Worm (Caenorhabditis elegans) whole organism, dauer: Measurements from ENCODE around the gene mec-15.
"Not testable (repeated sequence)": the region's sequence is repeated elsewhere in the genome, so short reads cannot be mapped to it uniquely, and the experiment has no call there.

Experiments used
- unc-62 ChIP-seq: sonication (generic microtip); optimal IDR thresholded peaks from 2 replicates; lab custom pipeline; 2017; ENCODE audit warnings: missing biosample characterization, missing genetic modification reagents, missing genetic modification characterization

Gene mec-15

ce11 chrII:10239595-10239994 is at the start of gene mec-15:
TSS of gene mec-15 (minus strand) at chrII:10239695.
- TF ChIP-seq unc-62 (GFP tag; lab: Kevin White, UChicago), result no peak

- no peak for TF ChIP-seq unc-62 (GFP tag; lab: Kevin White, UChicago)
Observed at ce11 chrII:10288926-10289325, 49.4 kb upstream of the mec-15 start.

- no peak for TF ChIP-seq unc-62 (GFP tag; lab: Kevin White, UChicago)
Observed at ce11 chrII:10284991-10285390, 45.5 kb upstream of the mec-15 start.

- no peak for TF ChIP-seq unc-62 (GFP tag; lab: Kevin White, UChicago)
Observed at ce11 chrII:10283145-10283544, 43.6 kb upstream of the mec-15 start.

DNA sequence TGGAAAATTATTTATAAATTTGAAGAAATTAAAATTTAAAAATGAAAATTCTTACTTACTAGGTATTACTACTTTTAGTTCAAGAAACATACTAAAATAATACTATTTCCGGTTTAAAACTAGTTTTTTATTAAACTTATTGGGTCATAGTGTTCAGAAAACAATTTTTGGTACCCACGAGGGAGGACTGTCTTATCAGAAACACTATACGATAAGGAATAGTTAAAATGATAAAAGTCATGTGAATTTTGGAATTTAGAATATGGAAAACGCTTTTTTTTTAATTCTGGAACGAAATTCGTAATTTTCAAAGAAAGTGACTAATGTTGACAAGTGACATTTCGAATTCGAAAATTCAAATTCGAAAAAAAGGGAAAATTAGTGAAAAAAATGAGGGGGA is 42.2 kb upstream of the mec-15 start:
- no peak for TF ChIP-seq unc-62 (GFP tag; lab: Kevin White, UChicago)

- no peak for TF ChIP-seq unc-62 (GFP tag; lab: Kevin White, UChicago)
Observed at ce11 chrII:10279561-10279960, 40.1 kb upstream of the mec-15 start, which contains the start of gene ZK971.1. TSS of gene ZK971.1 (minus strand) at chrII:10279661.

- TF ChIP-seq unc-62 (GFP tag; lab: Kevin White, UChicago), result no peak
Observed at ce11 chrII:10271093-10271492, 31.6 kb upstream of the mec-15 start, which contains the start of gene F54B3.4. TSS of gene F54B3.4 (minus strand) at chrII:10271193.

ce11 chrII:10270052-10270451 is 30.6 kb upstream of the mec-15 start, which contains the start of gene F54B3.2:
TSS of gene F54B3.2 (minus strand) at chrII:10270152.
- no peak for TF ChIP-seq unc-62 (GFP tag; lab: Kevin White, UChicago)

ce11 chrII:10261261-10261660 is 21.8 kb upstream of the mec-15 start:
- no peak for TF ChIP-seq unc-62 (GFP tag; lab: Kevin White, UChicago)

ce11 chrII:10252048-10252447 is 12.6 kb upstream of the mec-15 start:
- TF ChIP-seq unc-62 (GFP tag; lab: Kevin White, UChicago), result no peak

DNA sequence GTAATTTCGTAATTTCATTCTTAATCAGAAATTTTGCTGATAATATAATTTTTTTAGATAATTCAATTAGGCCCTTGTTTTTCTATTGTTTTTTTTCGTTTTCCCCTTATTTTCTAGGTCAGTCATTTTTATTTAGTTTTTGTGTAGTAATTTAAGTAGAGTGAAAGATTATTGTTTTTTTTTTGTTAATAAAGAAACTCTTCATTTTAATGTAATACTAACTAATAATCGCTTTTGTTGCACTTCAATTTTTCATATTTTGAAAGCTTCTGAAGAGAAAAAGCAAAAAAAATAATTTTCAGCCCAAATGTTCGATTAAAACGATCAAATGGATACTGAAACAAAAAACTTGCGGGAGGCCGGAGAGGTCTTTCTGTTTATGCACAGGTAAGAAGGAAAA is 11.5 kb upstream of the mec-15 start, which contains the start of gene F54B3.1:
TSS of gene F54B3.1 (plus strand) at position 301 of the 400 bp plus-strand sequence.
- no peak for TF ChIP-seq unc-62 (GFP tag; lab: Kevin White, UChicago)

- no peak for TF ChIP-seq unc-62 (GFP tag; lab: Kevin White, UChicago)
Observed at ce11 chrII:10248355-10249041, 9.0 kb upstream of the mec-15 start, which contains the start of gene atad-3. TSS of gene atad-3 (plus strand) at chrII:10248991.

DNA sequence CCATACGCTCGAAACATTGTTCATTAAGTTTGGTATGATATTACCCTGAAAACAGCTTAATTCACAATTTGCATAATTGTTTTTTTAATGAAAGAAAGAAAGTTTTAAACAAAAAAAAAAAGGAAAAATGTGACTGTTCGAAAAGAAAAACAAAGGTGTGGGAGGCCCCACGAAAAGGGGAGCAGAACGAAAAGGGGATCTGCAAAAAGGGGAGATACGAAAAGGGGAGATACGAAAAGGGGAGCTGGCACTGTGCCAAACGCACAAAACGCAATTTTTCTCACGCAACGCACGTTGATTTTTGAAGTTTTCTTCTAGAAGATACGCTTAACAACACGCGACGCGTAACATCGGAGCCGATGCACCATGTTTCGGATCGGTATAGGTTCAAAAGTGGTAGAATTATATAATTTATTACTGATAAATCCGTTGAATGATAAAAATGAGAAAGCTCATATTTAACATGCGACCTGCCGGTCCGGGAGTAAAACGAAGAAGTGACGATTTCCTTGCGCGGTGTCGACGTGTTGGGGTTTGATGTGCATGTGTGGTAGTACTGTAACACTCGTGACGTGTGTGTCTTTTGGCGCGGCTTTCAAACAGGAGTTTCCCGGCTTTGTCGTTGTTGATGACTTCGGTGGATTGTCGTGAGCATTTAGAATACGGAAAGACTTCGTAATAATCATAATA is 8.2 kb upstream of the mec-15 start, which contains the start of gene nrde-2:
TSS of gene nrde-2 (minus strand) at position 45 of the 690 bp plus-strand sequence.
- not testable (repeated sequence) for TF ChIP-seq unc-62 (GFP tag; lab: Kevin White, UChicago)

ce11 chrII:10247154-10247553 is 7.7 kb upstream of the mec-15 start:
- TF ChIP-seq unc-62 (GFP tag; lab: Kevin White, UChicago), result no peak

ce11 chrII:10245612-10246011 is 6.1 kb upstream of the mec-15 start:
- TF ChIP-seq unc-62 (GFP tag; lab: Kevin White, UChicago), result no peak

DNA sequence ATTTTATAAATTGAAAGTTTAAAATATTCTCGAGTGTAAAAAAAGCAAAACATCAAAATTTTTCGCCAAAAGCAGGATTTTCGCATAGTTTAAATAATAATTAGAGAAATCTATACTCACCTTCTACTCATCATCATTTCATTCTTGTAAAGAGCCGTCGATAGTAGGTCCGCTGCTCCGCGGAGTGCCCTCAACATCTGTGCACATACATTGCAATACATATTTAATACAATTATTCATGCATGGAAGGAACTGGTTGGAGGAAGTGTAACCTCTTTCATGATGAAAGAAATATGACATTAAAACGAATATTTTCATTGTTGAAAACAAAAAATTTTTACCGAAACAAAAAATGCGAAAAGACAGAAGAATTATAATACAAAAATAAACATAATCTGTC is 2.8 kb upstream of the mec-15 start, which contains the start of gene mrps-14:
TSS of gene mrps-14 (minus strand) at position 197 of the 400 bp plus-strand sequence.
- TF ChIP-seq unc-62 (GFP tag; lab: Kevin White, UChicago), result no peak
